Worm (Caenorhabditis elegans) whole organism, L4 larva: Measurements from ENCODE around the gene fbxb-55.

Experiments used
- F26F4.8 ChIP-seq: fragments of 200-800 bp; sonication (Bioruptor generic); conservative IDR thresholded peaks from 2 replicates; pipeline ENCODE4 v1.3.6; 2022; ENCODE audit warnings: missing genetic modification characterization, missing compliant biosample characterization
- F44E2.7 ChIP-seq: fragments of 200-800 bp; sonication (Bioruptor generic); IDR thresholded peaks from 2 replicates; pipeline ENCODE4 v2.1.2; 2022; ENCODE audit warnings: missing genetic modification characterization, missing compliant biosample characterization
- T20F7.1 ChIP-seq: fragments of 200-800 bp; sonication (Bioruptor generic); optimal IDR thresholded peaks from 2 replicates; lab custom pipeline; 2018; ENCODE audit warnings: mild to moderate bottlenecking, missing genetic modification characterization, missing compliant biosample characterization
- Y105C5A.15 ChIP-seq: fragments of 200-800 bp; sonication (Bioruptor generic); IDR thresholded peaks from 2 replicates; pipeline ENCODE4 v1.3.6; 2022; ENCODE audit warnings: missing genetic modification characterization, missing compliant biosample characterization
- Y48G9A.11 ChIP-seq: fragments of 200-800 bp; sonication (Bioruptor generic); IDR thresholded peaks from 2 replicates; pipeline ENCODE4 v1.3.6; 2022; ENCODE audit warnings: missing genetic modification reagents, missing genetic modification characterization, missing compliant biosample characterization
- aha-1 ChIP-seq: fragments of 150-350 bp; peaks from one replicate; lab custom pipeline; 2014; ENCODE audit warnings: missing biosample characterization, missing genetic modification characterization
- arid-1 ChIP-seq: fragments of 200-800 bp; sonication (Bioruptor generic); conservative IDR thresholded peaks from 2 replicates; pipeline ENCODE4 v1.3.6; 2022; ENCODE audit warnings: missing genetic modification reagents, missing genetic modification characterization, missing compliant biosample characterization
- attf-4 ChIP-seq: sonication (generic microtip); optimal IDR thresholded peaks from 3 replicates; lab custom pipeline; 2017; ENCODE audit warnings: missing biosample characterization, missing genetic modification characterization
- ceh-82 ChIP-seq: sonication (generic microtip); optimal IDR thresholded peaks from 2 replicates; lab custom pipeline; 2017; ENCODE audit warnings: missing biosample characterization, missing genetic modification characterization
- ctbp-1 ChIP-seq: fragments of 200-800 bp; sonication (Bioruptor generic); IDR thresholded peaks from 2 replicates; pipeline ENCODE4 v1.3.6; 2022; ENCODE audit warnings: missing genetic modification reagents, missing genetic modification characterization, missing compliant biosample characterization
- daf-16 ChIP-seq, 3 experiments: sonication (generic microtip); optimal IDR thresholded peaks; 2 replicates each; lab custom pipeline; 2016 to 2017; ENCODE audit warnings: missing genetic modification characterization in 3 of 3, missing genetic modification reagents in 3 of 3, mild to moderate bottlenecking in 2 of 3, missing compliant biosample characterization in 2 of 3, missing biosample characterization in 1 of 3, moderate library complexity in 1 of 3
- daf-8 ChIP-seq: fragments of 200-800 bp; sonication (Bioruptor generic); IDR thresholded peaks from 2 replicates; pipeline ENCODE4 v1.3.6; 2022; ENCODE audit warnings: missing genetic modification characterization, missing compliant biosample characterization
- egl-27 ChIP-seq: sonication (generic microtip); optimal IDR thresholded peaks from 3 replicates; lab custom pipeline; 2017; ENCODE audit warnings: missing biosample characterization, missing genetic modification reagents, missing genetic modification characterization
- fkh-10 ChIP-seq: fragments of 150-350 bp; optimal IDR thresholded peaks from 2 replicates; lab custom pipeline; 2014; ENCODE audit warnings: missing biosample characterization, missing genetic modification reagents, missing genetic modification characterization
- lin-13 ChIP-seq: fragments of 150-350 bp; optimal IDR thresholded peaks from 2 replicates; lab custom pipeline; 2014; ENCODE audit warnings: missing biosample characterization, missing genetic modification reagents, missing genetic modification characterization
- lin-15B ChIP-seq: fragments of 150-350 bp; sonication (generic microtip); optimal IDR thresholded peaks from 3 replicates; lab custom pipeline; 2014; ENCODE audit warnings: missing biosample characterization, missing genetic modification characterization
- lin-29 ChIP-seq: fragments of 200-800 bp; sonication (Bioruptor generic); IDR thresholded peaks from 2 replicates; pipeline ENCODE4 v1.3.6; 2022; ENCODE audit warnings: missing genetic modification reagents, missing genetic modification characterization, missing compliant biosample characterization
- lir-3 ChIP-seq: sonication (generic microtip); optimal IDR thresholded peaks from 2 replicates; lab custom pipeline; 2016; ENCODE audit warnings: mild to moderate bottlenecking, missing genetic modification characterization, missing compliant biosample characterization
- madf-5 ChIP-seq, 2 experiments: fragments of 200-800 bp; sonication (Bioruptor generic); IDR thresholded peaks; 2 replicates each; pipeline ENCODE4 v1.3.6; 2022; ENCODE audit warnings: missing compliant biosample characterization in 2 of 2, missing genetic modification characterization in 2 of 2
- mdl-1 ChIP-seq, 2 experiments: fragments of 150-350 bp in 1 of 2; sonication (generic microtip) in 1 of 2; optimal IDR thresholded peaks; 2 replicates each; lab custom pipeline; 2014 to 2017; ENCODE audit warnings: missing biosample characterization in 2 of 2, missing genetic modification characterization in 2 of 2
- mep-1 ChIP-seq: fragments of 150-350 bp; sonication (generic microtip); optimal IDR thresholded peaks from 3 replicates; lab custom pipeline; 2014; ENCODE audit warnings: missing biosample characterization, missing genetic modification characterization
- mes-2 ChIP-seq: sonication (generic microtip); optimal IDR thresholded peaks from 2 replicates; lab custom pipeline; 2016; ENCODE audit warnings: missing genotype, mild to moderate bottlenecking, missing genetic modification characterization, missing compliant biosample characterization; ENCODE audit not compliant: poor library complexity, severe bottlenecking
- nhr-102 ChIP-seq: sonication (generic microtip); optimal IDR thresholded peaks from 2 replicates; lab custom pipeline; 2016; ENCODE audit warnings: mild to moderate bottlenecking, missing genetic modification characterization, moderate library complexity, missing compliant biosample characterization
- nhr-28 ChIP-seq: fragments of 150-350 bp; optimal IDR thresholded peaks from 2 replicates; lab custom pipeline; 2014; ENCODE audit warnings: missing biosample characterization, missing genetic modification characterization
- nhr-76 ChIP-seq: fragments of 150-350 bp; optimal IDR thresholded peaks from 2 replicates; lab custom pipeline; 2014; ENCODE audit warnings: missing biosample characterization, missing genetic modification characterization
- php-3 ChIP-seq: fragments of 200-800 bp; sonication (Bioruptor generic); IDR thresholded peaks from 2 replicates; pipeline ENCODE4 v1.3.6; 2022; ENCODE audit warnings: missing genetic modification reagents, missing genetic modification characterization, missing compliant biosample characterization
- pqm-1 ChIP-seq: sonication (generic microtip); optimal IDR thresholded peaks from 2 replicates; lab custom pipeline; 2017; ENCODE audit warnings: missing biosample characterization, missing genetic modification characterization
- snpc-1.2 ChIP-seq: fragments of 200-800 bp; sonication (Bioruptor generic); IDR thresholded peaks from 2 replicates; pipeline ENCODE4 v1.3.6; 2022; ENCODE audit warnings: missing genetic modification reagents, missing genetic modification characterization, missing compliant biosample characterization
- snpc-4 ChIP-seq: fragments of 150-350 bp; optimal IDR thresholded peaks from 2 replicates; lab custom pipeline; 2014; ENCODE audit warnings: missing biosample characterization, missing genetic modification characterization
- spr-1 ChIP-seq: sonication (generic microtip); optimal IDR thresholded peaks from 2 replicates; lab custom pipeline; 2016; ENCODE audit warnings: mild to moderate bottlenecking, missing genetic modification characterization, missing compliant biosample characterization
- spr-3 ChIP-seq: fragments of 200-800 bp; sonication (Bioruptor generic); optimal IDR thresholded peaks from 2 replicates; lab custom pipeline; 2018; ENCODE audit warnings: mild to moderate bottlenecking, missing genetic modification characterization, missing compliant biosample characterization
- tra-1 ChIP-seq: fragments of 200-800 bp; sonication (Bioruptor generic); IDR thresholded peaks from 2 replicates; pipeline ENCODE4 v1.3.6; 2022; ENCODE audit warnings: missing genetic modification reagents, missing genetic modification characterization, missing compliant biosample characterization
- unc-39 ChIP-seq: sonication (generic microtip); optimal IDR thresholded peaks from 2 replicates; lab custom pipeline; 2017; ENCODE audit warnings: missing biosample characterization, missing genetic modification characterization
- unc-62 ChIP-seq, 3 experiments: fragments of 150-350 bp in 1 of 3; sonication (generic microtip); optimal IDR thresholded peaks in 2 of 3; peaks in 1 of 3; 1 replicate in 1 of 3; 2 replicates in 2 of 3; lab custom pipeline; 2014 to 2017; ENCODE audit warnings: missing biosample characterization in 3 of 3, missing genetic modification characterization in 3 of 3, missing genetic modification reagents in 3 of 3, missing genotype in 1 of 3
- vab-7 ChIP-seq: fragments of 200-800 bp; sonication (Bioruptor generic); IDR thresholded peaks from 2 replicates; pipeline ENCODE4 v1.3.6; 2022; ENCODE audit warnings: missing genetic modification reagents, missing genetic modification characterization, missing compliant biosample characterization
- zag-1 ChIP-seq: fragments of 150-350 bp; optimal IDR thresholded peaks from 2 replicates; lab custom pipeline; 2014; ENCODE audit warnings: missing biosample characterization, missing genetic modification characterization
- zfp-3 ChIP-seq: fragments of 200-800 bp; sonication (Bioruptor generic); conservative IDR thresholded peaks from 2 replicates; pipeline ENCODE4 v1.3.6; 2022; ENCODE audit warnings: missing genetic modification reagents, missing genetic modification characterization, missing compliant biosample characterization
- zip-11 ChIP-seq: fragments of 200-800 bp; sonication (Bioruptor generic); IDR thresholded peaks from 2 replicates; pipeline ENCODE4 v1.3.6; 2022; ENCODE audit warnings: missing genetic modification characterization, missing compliant biosample characterization
- ztf-7 ChIP-seq: fragments of 150-350 bp; optimal IDR thresholded peaks from 2 replicates; lab custom pipeline; 2014; ENCODE audit warnings: missing biosample characterization, missing genetic modification characterization

fbxb-55 gene

DNA sequence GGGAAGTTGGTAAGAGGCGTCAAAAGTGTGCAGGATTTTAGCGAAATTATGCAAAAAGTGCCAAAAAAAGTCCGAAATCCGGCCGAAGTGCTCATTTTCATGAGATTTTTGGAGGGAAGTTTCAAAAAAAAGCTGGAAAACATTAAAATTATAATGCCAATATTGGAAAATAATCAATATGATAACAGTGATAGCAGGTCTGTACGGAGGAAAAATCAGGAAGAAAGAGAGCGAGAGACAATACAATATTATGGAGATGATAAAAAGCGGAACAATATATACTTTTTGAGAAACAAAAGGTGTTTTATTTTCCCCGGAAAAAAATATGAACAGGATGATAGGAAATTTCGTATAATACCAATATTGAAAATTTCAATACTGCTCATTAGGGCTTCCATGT, 15.2 kb upstream of the fbxb-55 start:
- TF ChIP-seq unc-39 (tag; lab: Kevin White, UChicago) (no peak), mdl-1 (tag; optimal IDR thresholded peaks at IDR 0.05; lab: Kevin White, UChicago) (no peak), ctbp-1 (GFP tag; lab: Robert Waterston, UW) (no peak), spr-3 (GFP tag; lab: Kevin White, UChicago) (no peak), fkh-10 (GFP tag; lab: Kevin White, UChicago) (no peak), vab-7 (no peak), ceh-82 (tag; lab: Kevin White, UChicago) (no peak), tra-1 (GFP tag; lab: Robert Waterston, UW) (no peak), php-3 (GFP tag; lab: Robert Waterston, UW) (no peak), pqm-1 (peak; percentile 52), zfp-3 (GFP tag; lab: Robert Waterston, UW) (no peak), lin-13 (GFP tag; lab: Kevin White, UChicago) (no peak), mep-1 (tag; lab: Kevin White, UChicago) (no peak), Y48G9A.11 (no peak), zip-11 (GFP tag; lab: Robert Waterston, UW) (no peak), nhr-28 (tag; lab: Kevin White, UChicago) (peak; percentile 8), F26F4.8 (GFP tag; lab: Robert Waterston, UW) (no peak), aha-1 (tag; lab: Kevin White, UChicago) (peak; percentile 78), attf-4 (no peak), madf-5 (GFP tag; IDR thresholded peaks at IDR 0.05; lab: Robert Waterston, UW) (no peak), snpc-1.2 (no peak), snpc-4 (tag; lab: Kevin White, UChicago) (no peak), nhr-102 (tag; lab: Kevin White, UChicago) (no peak), nhr-76 (tag; lab: Kevin White, UChicago) (no peak)
- TF ChIP-seq, all 104 proteins: peak for 3

DNA sequence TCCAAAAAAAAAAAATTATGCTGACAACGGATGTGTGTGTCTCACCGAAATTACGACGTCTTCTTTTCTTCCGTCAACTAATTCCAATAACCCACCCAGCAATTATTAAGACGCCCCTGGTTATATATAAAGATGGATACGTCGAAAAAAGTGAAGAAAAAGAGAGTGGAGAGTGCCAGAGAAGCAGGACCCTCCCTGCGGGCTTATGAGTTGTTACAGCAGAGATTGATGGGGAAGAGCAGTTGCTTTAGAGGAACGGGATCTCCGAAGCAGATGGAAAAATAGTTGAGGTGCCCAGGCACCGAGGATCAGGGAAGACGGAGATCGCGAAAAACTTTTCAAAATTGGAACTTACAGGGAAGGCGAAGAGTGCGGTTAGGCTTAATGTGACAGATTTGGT, 13.3 kb upstream of the fbxb-55 start:
- TF ChIP-seq Y105C5A.15 (GFP tag; lab: Robert Waterston, UW) = no peak
- peak in 1 of 2 experiments; percentile 11 for TF ChIP-seq unc-62 (GFP tag; optimal IDR thresholded peaks at IDR 0.05 in 1 of 2; lab: Kevin White, UChicago)
- no peak for TF ChIP-seq unc-62 (tag; optimal IDR thresholded peaks at IDR 0.05; lab: Kevin White, UChicago)

DNA sequence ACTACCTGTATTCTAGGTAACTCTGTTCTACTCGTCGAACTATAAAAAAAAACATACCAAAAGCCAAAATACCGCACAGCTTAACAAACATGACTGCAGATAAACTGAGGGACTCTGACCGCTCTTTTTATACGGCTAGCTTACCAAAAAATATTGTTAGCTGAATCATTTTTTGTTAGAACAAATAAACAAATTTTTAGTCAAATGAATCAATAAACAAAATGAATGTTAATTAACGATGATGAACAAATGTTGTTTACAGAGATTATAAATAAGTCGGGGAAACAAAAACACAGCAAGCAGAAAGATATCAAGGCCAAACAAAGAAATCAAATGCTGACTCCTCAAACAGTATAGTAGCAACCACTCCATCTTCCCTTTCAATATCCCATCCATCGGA, 5.0 kb upstream of the fbxb-55 start, which contains the start of gene ilys-6:
ilys-6 (minus strand) TSS at position 101 of the 400 bp plus-strand sequence.
- TF ChIP-seq mes-2 (tag; lab: Kevin White, UChicago) = no peak
- no peak for TF ChIP-seq Y105C5A.15 (GFP tag; lab: Robert Waterston, UW)
- TF ChIP-seq ztf-7 (tag; lab: Kevin White, UChicago) = no peak
- TF ChIP-seq T20F7.1 (GFP tag; lab: Kevin White, UChicago) = no peak
- TF ChIP-seq zag-1 = no peak
- no peak for TF ChIP-seq fkh-10 (GFP tag; lab: Kevin White, UChicago)
- TF ChIP-seq arid-1 (GFP tag; lab: Robert Waterston, UW) = no peak
- TF ChIP-seq daf-16 (GFP tag; optimal IDR thresholded peaks at IDR 0.05; lab: Kevin White, UChicago) = no peak
- TF ChIP-seq daf-16 (tag; optimal IDR thresholded peaks at IDR 0.05; lab: Kevin White, UChicago) = no peak
- TF ChIP-seq egl-27 (tag; lab: Kevin White, UChicago) = no peak
- no peak for TF ChIP-seq mep-1 (tag; lab: Kevin White, UChicago)
- TF ChIP-seq lin-15B (tag; lab: Kevin White, UChicago) = no peak
- TF ChIP-seq lin-29 = no peak
- TF ChIP-seq F44E2.7 (GFP tag; lab: Robert Waterston, UW) = no peak
- TF ChIP-seq spr-1 (tag; lab: Kevin White, UChicago) = no peak
- TF ChIP-seq F26F4.8 (GFP tag; lab: Robert Waterston, UW) = no peak
- TF ChIP-seq tra-1 (GFP tag; lab: Robert Waterston, UW) = no peak
- TF ChIP-seq daf-8 (GFP tag; lab: Robert Waterston, UW) = no peak
- TF ChIP-seq lir-3 = no peak
- TF ChIP-seq, all 104 proteins: peak for 0
